Worm (Caenorhabditis elegans) whole organism, L3 larva: ENCODE data around the gene Y39D8A.1.
A peak's percentile ranks its signal among the peaks of the same experiment; 100 is the strongest.

Source experiments
- aly-2 ChIP-seq: fragments of 150-350 bp; optimal IDR thresholded peaks from 2 replicates; lab custom pipeline; 2014; ENCODE audit warnings: missing biosample characterization, missing genetic modification characterization
- ama-1 ChIP-seq: fragments of 150-350 bp; optimal IDR thresholded peaks from 2 replicates; lab custom pipeline; 2018
- ceh-16 ChIP-seq: sonication (generic microtip); optimal IDR thresholded peaks from 2 replicates; lab custom pipeline; 2017; ENCODE audit warnings: missing biosample characterization, missing genetic modification characterization
- ceh-28 ChIP-seq: fragments of 150-350 bp; optimal IDR thresholded peaks from 2 replicates; lab custom pipeline; 2014; ENCODE audit warnings: missing biosample characterization, missing genetic modification reagents, missing genetic modification characterization
- daf-12 ChIP-seq: fragments of 150-350 bp; optimal IDR thresholded peaks from 2 replicates; lab custom pipeline; 2014; ENCODE audit warnings: missing biosample characterization, missing genetic modification reagents, missing genetic modification characterization
- egl-27 ChIP-seq: sonication (generic microtip); optimal IDR thresholded peaks from 4 replicates; lab custom pipeline; 2017; ENCODE audit warnings: missing biosample characterization, missing genetic modification reagents, missing genetic modification characterization
- egl-5 ChIP-seq: fragments of 150-350 bp; optimal IDR thresholded peaks from 2 replicates; lab custom pipeline; 2017; ENCODE audit warnings: missing biosample characterization, missing genetic modification reagents, missing genetic modification characterization, inconsistent platforms
- elt-1 ChIP-seq: fragments of 150-350 bp; optimal IDR thresholded peaks from 2 replicates; lab custom pipeline; 2014; ENCODE audit warnings: missing biosample characterization, missing genetic modification characterization
- elt-2 ChIP-seq: sonication (generic microtip); optimal IDR thresholded peaks from 2 replicates; lab custom pipeline; 2016; ENCODE audit warnings: missing genetic modification reagents, mild to moderate bottlenecking, missing genetic modification characterization, missing compliant biosample characterization
- elt-3 ChIP-seq, 3 experiments: fragments of 150-350 bp in 1 of 3; sonication (generic microtip) in 2 of 3; optimal IDR thresholded peaks; 2 replicates in 2 of 3; 4 replicates in 1 of 3; lab custom pipeline; 2014 to 2017; ENCODE audit warnings: missing biosample characterization in 3 of 3, missing genetic modification characterization in 3 of 3
- fkh-2 ChIP-seq: fragments of 150-350 bp; optimal IDR thresholded peaks from 2 replicates; lab custom pipeline; 2014; ENCODE audit warnings: missing biosample characterization, missing genetic modification reagents, missing genetic modification characterization
- hmg-11 ChIP-seq: sonication (generic microtip); optimal IDR thresholded peaks from 2 replicates; lab custom pipeline; 2016; ENCODE audit warnings: missing genetic modification characterization, missing compliant biosample characterization
- jun-1 ChIP-seq: fragments of 150-350 bp; optimal IDR thresholded peaks from 2 replicates; lab custom pipeline; 2014; ENCODE audit warnings: missing biosample characterization, missing genetic modification reagents, missing genetic modification characterization
- lin-15B ChIP-seq: fragments of 150-350 bp; optimal IDR thresholded peaks from 2 replicates; lab custom pipeline; 2014; ENCODE audit warnings: missing biosample characterization, missing genetic modification characterization
- lsy-12 ChIP-seq: sonication (generic microtip); optimal IDR thresholded peaks from 2 replicates; lab custom pipeline; 2016; ENCODE audit warnings: mild to moderate bottlenecking, missing genetic modification characterization, missing compliant biosample characterization
- mdl-1 ChIP-seq: fragments of 150-350 bp; optimal IDR thresholded peaks from 2 replicates; lab custom pipeline; 2014; ENCODE audit warnings: missing biosample characterization, missing genetic modification characterization
- nhr-11 ChIP-seq: fragments of 150-350 bp; optimal IDR thresholded peaks from 2 replicates; lab custom pipeline; 2014; ENCODE audit warnings: missing biosample characterization, missing genetic modification characterization
- nhr-23 ChIP-seq: fragments of 150-350 bp; optimal IDR thresholded peaks from 2 replicates; lab custom pipeline; 2014; ENCODE audit warnings: missing biosample characterization, missing genetic modification reagents, missing genetic modification characterization
- nhr-237 ChIP-seq: fragments of 150-350 bp; optimal IDR thresholded peaks from 2 replicates; lab custom pipeline; 2014; ENCODE audit warnings: missing biosample characterization, missing genetic modification characterization
- nhr-25 ChIP-seq: sonication (generic microtip); optimal IDR thresholded peaks from 2 replicates; lab custom pipeline; 2017; ENCODE audit warnings: missing biosample characterization, missing genetic modification characterization
- nhr-43 ChIP-seq: sonication (generic microtip); optimal IDR thresholded peaks from 2 replicates; lab custom pipeline; 2016; ENCODE audit warnings: mild to moderate bottlenecking, missing genetic modification characterization, missing compliant biosample characterization; ENCODE audit not compliant: poor library complexity, severe bottlenecking
- nhr-67 ChIP-seq: fragments of 150-350 bp; optimal IDR thresholded peaks from 2 replicates; lab custom pipeline; 2014; ENCODE audit warnings: missing biosample characterization, missing genetic modification characterization
- pha-4 ChIP-seq: fragments of 150-350 bp; optimal IDR thresholded peaks from 2 replicates; lab custom pipeline; 2014; ENCODE audit warnings: missing biosample characterization, missing genetic modification reagents, missing genetic modification characterization
- pqm-1 ChIP-seq: fragments of 150-350 bp; optimal IDR thresholded peaks from 2 replicates; lab custom pipeline; 2017; ENCODE audit warnings: missing biosample characterization, missing genetic modification characterization, inconsistent platforms
- skn-1 ChIP-seq: fragments of 150-350 bp; optimal IDR thresholded peaks from 2 replicates; lab custom pipeline; 2014; ENCODE audit warnings: missing biosample characterization, missing genetic modification characterization
- snpc-4 ChIP-seq: fragments of 150-350 bp; optimal IDR thresholded peaks from 2 replicates; lab custom pipeline; 2014; ENCODE audit warnings: missing biosample characterization, missing genetic modification characterization
- tbx-2 ChIP-seq: sonication (generic microtip); optimal IDR thresholded peaks from 2 replicates; lab custom pipeline; 2016; ENCODE audit warnings: mild to moderate bottlenecking, missing genetic modification characterization, missing compliant biosample characterization
- zag-1 ChIP-seq: fragments of 150-350 bp; optimal IDR thresholded peaks from 2 replicates; lab custom pipeline; 2014; ENCODE audit warnings: missing biosample characterization, missing genetic modification characterization

Y39D8A.1 gene

ce11 chrV:450757-451501 is 32.4 kb downstream of the Y39D8A.1 start, which contains the start of gene nhr-123:
nhr-123 (plus strand) TSS chrV:451451.
- TF ChIP-seq fkh-2: no peak
- peak; percentile 27 for TF ChIP-seq pha-4 (tag; lab: Kevin White, UChicago)
- no peak for TF ChIP-seq pqm-1
- peak; percentile 35 for TF ChIP-seq elt-2 (tag; lab: Kevin White, UChicago)
- no peak for TF ChIP-seq zag-1 (tag; lab: Kevin White, UChicago)

- peak; percentile 2 for TF ChIP-seq pha-4 (tag; lab: Kevin White, UChicago)
- TF ChIP-seq lin-15B (tag; lab: Kevin White, UChicago): no peak
These were observed 35.0 kb downstream of the Y39D8A.1 start, which contains the start of gene nhr-98 for ce11 chrV:453569-453968. nhr-98 (plus strand) TSS chrV:453869.

- TF ChIP-seq elt-2 (tag; lab: Kevin White, UChicago) (peak; percentile 15), skn-1 (tag; lab: Kevin White, UChicago) (no peak), pha-4 (tag; lab: Kevin White, UChicago) (peak; percentile 45), nhr-67 (tag; lab: Kevin White, UChicago) (no peak), nhr-25 (tag; lab: Kevin White, UChicago) (no peak), ceh-28 (tag; lab: Kevin White, UChicago) (no peak)
These were observed 39.3 kb downstream of the Y39D8A.1 start for ce11 chrV:457839-458238.

- TF ChIP-seq ceh-16 (tag; lab: Kevin White, UChicago): no peak
- TF ChIP-seq fkh-2: no peak
- TF ChIP-seq jun-1: no peak
- peak; percentile 28 for TF ChIP-seq pha-4 (tag; lab: Kevin White, UChicago)
- TF ChIP-seq lin-15B (tag; lab: Kevin White, UChicago): no peak
- TF ChIP-seq elt-3 (tag; optimal IDR thresholded peaks at IDR 0.05; lab: Kevin White, UChicago): no peak
- TF ChIP-seq skn-1 (tag; lab: Kevin White, UChicago): peak; percentile 5
- TF ChIP-seq elt-2 (tag; lab: Kevin White, UChicago): peak; percentile 91
- TF ChIP-seq daf-12: no peak
- TF ChIP-seq pqm-1: peak; percentile 97
These were observed 40.9 kb downstream of the Y39D8A.1 start, which contains the start of gene nhr-203 for ce11 chrV:459464-459863. nhr-203 (plus strand) TSS chrV:459795.

- TF ChIP-seq ama-1 (lab: Kevin White, UChicago) (no peak), hmg-11 (no peak), aly-2 (tag; lab: Kevin White, UChicago) (no peak), skn-1 (tag; lab: Kevin White, UChicago) (no peak), zag-1 (tag; lab: Kevin White, UChicago) (no peak), snpc-4 (tag; lab: Kevin White, UChicago) (no peak), elt-1 (no peak), tbx-2 (no peak), nhr-43 (no peak), egl-27 (no peak), pqm-1 (peak; percentile 62), lsy-12 (tag; lab: Kevin White, UChicago) (no peak), fkh-2 (no peak), nhr-67 (tag; lab: Kevin White, UChicago) (no peak), mdl-1 (tag; lab: Kevin White, UChicago) (no peak), ceh-16 (tag; lab: Kevin White, UChicago) (no peak), pha-4 (tag; lab: Kevin White, UChicago) (peak; percentile 33), nhr-11 (no peak), nhr-23 (tag; lab: Kevin White, UChicago) (peak; percentile 38), egl-5 (tag; lab: Kevin White, UChicago) (no peak), elt-2 (tag; lab: Kevin White, UChicago) (peak; percentile 72)
These were observed 43.7 kb downstream of the Y39D8A.1 start, which contains the start of gene nhr-202 for ce11 chrV:462263-462662. nhr-202 (plus strand) TSS chrV:462588.

- no peak for TF ChIP-seq nhr-237
- TF ChIP-seq pqm-1: peak; percentile 59
- no peak for TF ChIP-seq ceh-16 (tag; lab: Kevin White, UChicago)
- peak; percentile 44 for TF ChIP-seq elt-2 (tag; lab: Kevin White, UChicago)
- no peak for TF ChIP-seq nhr-43
- peak; percentile 65 for TF ChIP-seq pha-4 (tag; lab: Kevin White, UChicago)
- TF ChIP-seq, all 47 proteins: peak for 3
These were observed 46.3 kb downstream of the Y39D8A.1 start, which contains the start of gene nhr-201 for ce11 chrV:464800-465199. nhr-201 (plus strand) TSS chrV:464828.
